Fruit fly (Drosophila melanogaster): Measurements from ENCODE around the gene Smr.

DNA sequence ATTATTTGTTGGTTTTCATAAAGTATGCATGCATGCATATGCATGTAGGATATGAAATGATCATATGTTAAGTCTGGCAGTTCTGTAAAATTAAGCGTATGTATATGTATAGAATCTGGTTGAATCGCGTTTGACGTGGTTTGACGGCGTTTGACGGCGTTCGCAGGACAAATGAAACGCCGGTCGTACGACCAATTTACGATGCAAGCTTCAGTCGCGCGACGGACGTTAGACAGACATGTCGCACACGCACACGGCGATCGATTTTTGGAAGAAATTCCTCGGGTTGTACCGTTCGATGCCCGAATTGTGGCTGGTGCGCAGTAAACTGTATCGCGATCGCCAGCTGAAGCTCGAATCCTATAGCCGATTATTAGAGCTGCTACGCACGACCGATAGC is 2.7 kb upstream of the Smr start:
- TF ChIP-seq CG32767 (GFP tag; IDR thresholded peaks at IDR 0.05) (no peak), CG8359 (GFP tag; optimal IDR thresholded peaks at IDR 0.05; ENCODE audit: borderline replicate concordance) (no peak), btn (GFP tag; optimal IDR thresholded peaks at IDR 0.05) (no peak), zfh1 (GFP tag; IDR thresholded peaks at IDR 0.05) (no peak), CG15073 (GFP tag; optimal IDR thresholded peaks at IDR 0.05) (no peak), CG3163 (GFP tag; optimal IDR thresholded peaks at IDR 0.05) (no peak), Hr51 (GFP tag; optimal IDR thresholded peaks at IDR 0.05) (no peak)
